Fruit fly (Drosophila melanogaster) whole organism, embryonic: Measurements from ENCODE around the gene CG33282.
A peak's percentile ranks its signal among the peaks of the same experiment; 100 is the strongest.

ENCODE experiments used
- Abd-B ChIP-seq: fragments of 200-800 bp; sonication (Bioruptor generic); optimal IDR thresholded peaks from 2 replicates; lab custom pipeline; 2018; ENCODE audit warnings: missing biosample characterization, mild to moderate bottlenecking, missing genetic modification characterization, moderate library complexity
- Bdp1 ChIP-seq: fragments of 200-800 bp; sonication (Bioruptor generic); optimal IDR thresholded peaks from 3 replicates; lab custom pipeline; 2016; ENCODE audit warnings: missing biosample characterization, missing genetic modification characterization
- CG1024 ChIP-seq: fragments of 200-800 bp; sonication (Bioruptor generic); IDR thresholded peaks from 2 replicates; pipeline ENCODE4 v1.3.6; 2022; ENCODE audit warnings: missing biosample characterization, missing genetic modification characterization
- CG10366 ChIP-seq: fragments of 200-800 bp; sonication (Bioruptor generic); IDR thresholded peaks from 2 replicates; pipeline ENCODE4 v1.3.6; 2022; ENCODE audit warnings: missing biosample characterization, missing genetic modification characterization
- CG11093 ChIP-seq: fragments of 200-800 bp; sonication (Bioruptor generic); IDR thresholded peaks from 3 replicates; pipeline ENCODE4 v1.3.6; 2022; ENCODE audit warnings: missing biosample characterization, missing genetic modification characterization
- CG12071 ChIP-seq: fragments of 200-800 bp; sonication (Bioruptor generic); optimal IDR thresholded peaks from 3 replicates; lab custom pipeline; 2018; ENCODE audit warnings: missing biosample characterization, mild to moderate bottlenecking, missing genetic modification characterization
- CG1602 ChIP-seq: fragments of 200-800 bp; sonication (Bioruptor generic); optimal IDR thresholded peaks from 3 replicates; lab custom pipeline; 2016; ENCODE audit warnings: missing biosample characterization, missing genetic modification characterization
- CG17359 ChIP-seq: fragments of 200-800 bp; sonication (Bioruptor generic); optimal IDR thresholded peaks from 3 replicates; lab custom pipeline; 2018; ENCODE audit warnings: missing biosample characterization, mild to moderate bottlenecking, missing genetic modification characterization, moderate library complexity
- CG17802 ChIP-seq: fragments of 200-800 bp; sonication (Bioruptor generic); optimal IDR thresholded peaks from 2 replicates; lab custom pipeline; 2018; ENCODE audit warnings: missing biosample characterization, mild to moderate bottlenecking, missing genetic modification characterization, moderate library complexity
- CG2120 ChIP-seq: fragments of 200-800 bp; sonication (Bioruptor generic); optimal IDR thresholded peaks from 3 replicates; lab custom pipeline; 2016; ENCODE audit warnings: missing biosample characterization, missing genetic modification characterization
- CG31441 ChIP-seq: fragments of 200-800 bp; sonication (Bioruptor generic); IDR thresholded peaks from 2 replicates; pipeline ENCODE4 v1.3.6; 2022; ENCODE audit warnings: missing biosample characterization, missing genetic modification characterization
- CG34422 ChIP-seq: fragments of 200-800 bp; sonication (Bioruptor generic); IDR thresholded peaks from 3 replicates; pipeline ENCODE4 v1.3.6; 2022; ENCODE audit warnings: missing biosample characterization, missing genetic modification characterization
- CG5245 ChIP-seq: fragments of 200-800 bp; sonication (Bioruptor generic); optimal IDR thresholded peaks from 3 replicates; lab custom pipeline; 2016; ENCODE audit warnings: missing biosample characterization, missing genetic modification characterization
- CG7271 ChIP-seq: fragments of 200-800 bp; sonication (Bioruptor generic); optimal IDR thresholded peaks from 2 replicates; lab custom pipeline; 2018; ENCODE audit warnings: missing biosample characterization, mild to moderate bottlenecking, missing genetic modification characterization, moderate library complexity
- CG8924 ChIP-seq: fragments of 200-800 bp; optimal IDR thresholded peaks from 3 replicates; lab custom pipeline; 2019; ENCODE audit warnings: missing biosample characterization, mild to moderate bottlenecking, missing genetic modification characterization, moderate library complexity
- CG9817 ChIP-seq: fragments of 200-800 bp; sonication (Bioruptor generic); optimal IDR thresholded peaks from 2 replicates; lab custom pipeline; 2018; ENCODE audit warnings: missing biosample characterization, mild to moderate bottlenecking, missing genetic modification characterization, moderate library complexity
- D ChIP-seq, 2 experiments: fragments of 200-800 bp in 1 of 2; fragments of >200 bp in 1 of 2; sonication (Bioruptor generic) in 1 of 2; optimal IDR thresholded peaks; 2 replicates in 1 of 2; 3 replicates in 1 of 2; lab custom pipeline; 2017; ENCODE audit warnings: mild to moderate bottlenecking in 1 of 2, missing biosample characterization in 1 of 2, missing genetic modification characterization in 1 of 2, missing genetic modification reagents in 1 of 2
- Doc2 ChIP-seq: fragments of 200-800 bp; sonication (Bioruptor generic); IDR thresholded peaks from 2 replicates; pipeline ENCODE4 v1.3.6; 2022; ENCODE audit warnings: missing biosample characterization, missing genetic modification characterization
- Drgx ChIP-seq: fragments of 200-800 bp; sonication (Bioruptor generic); IDR thresholded peaks from 2 replicates; pipeline ENCODE4 v1.3.6; 2022; ENCODE audit warnings: missing biosample characterization, missing genetic modification characterization
- Eip74EF ChIP-seq, 2 experiments: fragments of 200-800 bp in 1 of 2; fragments of >200 bp in 1 of 2; sonication (Bioruptor generic) in 1 of 2; optimal IDR thresholded peaks; 2 replicates each; lab custom pipeline; 2017 to 2019; ENCODE audit warnings: missing biosample characterization in 2 of 2, missing genetic modification characterization in 2 of 2, mild to moderate bottlenecking in 1 of 2, moderate library complexity in 1 of 2
- Hmx ChIP-seq: fragments of 200-800 bp; sonication (Bioruptor generic); optimal IDR thresholded peaks from 2 replicates; lab custom pipeline; 2016; ENCODE audit warnings: missing biosample characterization, missing genetic modification characterization
- Oli ChIP-seq: fragments of 200-800 bp; sonication (Bioruptor generic); optimal IDR thresholded peaks from 2 replicates; lab custom pipeline; 2018; ENCODE audit warnings: missing biosample characterization, mild to moderate bottlenecking, missing genetic modification characterization, moderate library complexity
- Pdp1 ChIP-seq, 2 experiments: fragments of 200-800 bp; sonication (Bioruptor generic); optimal IDR thresholded peaks; 3 replicates each; lab custom pipeline; 2016; ENCODE audit warnings: missing biosample characterization in 2 of 2, missing genetic modification characterization in 2 of 2, mild to moderate bottlenecking in 1 of 2, moderate library complexity in 1 of 2
- Spps ChIP-seq: fragments of 200-800 bp; sonication (Bioruptor generic); optimal IDR thresholded peaks from 2 replicates; lab custom pipeline; 2018; ENCODE audit warnings: missing biosample characterization, mild to moderate bottlenecking, missing genetic modification characterization
- Vsx1 ChIP-seq: fragments of 200-800 bp; sonication (Bioruptor generic); optimal IDR thresholded peaks from 2 replicates; lab custom pipeline; 2017; ENCODE audit warnings: missing biosample characterization, mild to moderate bottlenecking, missing genetic modification characterization, missing genetic modification reagents
- bowl ChIP-seq: fragments of 200-800 bp; sonication (Bioruptor generic); IDR thresholded peaks from 2 replicates; pipeline ENCODE4 v1.3.6; 2022; ENCODE audit warnings: missing biosample characterization, missing genetic modification characterization
- caup ChIP-seq: fragments of 200-800 bp; sonication (Bioruptor generic); optimal IDR thresholded peaks from 3 replicates; lab custom pipeline; 2017; ENCODE audit warnings: missing biosample characterization, mild to moderate bottlenecking, missing genetic modification characterization, moderate library complexity; ENCODE audit not compliant: severe bottlenecking
- crp ChIP-seq, 2 experiments: fragments of 200-800 bp; sonication (Bioruptor generic); optimal IDR thresholded peaks; 2 replicates in 1 of 2; 3 replicates in 1 of 2; lab custom pipeline; 2017; ENCODE audit warnings: missing biosample characterization in 2 of 2, missing genetic modification characterization in 2 of 2, mild to moderate bottlenecking in 1 of 2, moderate library complexity in 1 of 2
- dimm ChIP-seq: fragments of 200-800 bp; sonication (Bioruptor generic); IDR thresholded peaks from 2 replicates; pipeline ENCODE4 v1.3.6; 2022; ENCODE audit warnings: missing biosample characterization, missing genetic modification characterization
- dm ChIP-seq: fragments of 200-800 bp; sonication (Bioruptor generic); optimal IDR thresholded peaks from 3 replicates; lab custom pipeline; 2016; ENCODE audit warnings: missing biosample characterization, missing genetic modification characterization
- dmrt11E ChIP-seq: fragments of 200-800 bp; sonication (Bioruptor generic); optimal IDR thresholded peaks from 3 replicates; lab custom pipeline; 2018; ENCODE audit warnings: missing biosample characterization, mild to moderate bottlenecking, missing genetic modification characterization, moderate library complexity
- dpn ChIP-seq, 2 experiments: fragments of 200-800 bp; sonication (Bioruptor generic); optimal IDR thresholded peaks; 3 replicates each; lab custom pipeline; 2016; ENCODE audit warnings: missing biosample characterization in 2 of 2, missing genetic modification characterization in 2 of 2
- emc ChIP-seq: fragments of 200-800 bp; sonication (Bioruptor generic); optimal IDR thresholded peaks from 2 replicates; lab custom pipeline; 2016; ENCODE audit warnings: missing biosample characterization, missing genetic modification characterization
- gfzf ChIP-seq: fragments of 200-800 bp; sonication (Bioruptor generic); optimal IDR thresholded peaks from 2 replicates; lab custom pipeline; 2016; ENCODE audit warnings: missing biosample characterization, mild to moderate bottlenecking, missing genetic modification characterization, moderate library complexity
- inv ChIP-seq: fragments of 200-800 bp; sonication (Bioruptor generic); IDR thresholded peaks from 2 replicates; pipeline ENCODE4 v1.3.6; 2022; ENCODE audit warnings: missing biosample characterization, missing genetic modification characterization; ENCODE audit not compliant: partially characterized antibody
- jumu ChIP-seq: fragments of 200-800 bp; sonication (Bioruptor generic); optimal IDR thresholded peaks from 3 replicates; lab custom pipeline; 2016; ENCODE audit warnings: missing biosample characterization, missing genetic modification characterization
- kah ChIP-seq: fragments of 200-800 bp; sonication (Bioruptor generic); optimal IDR thresholded peaks from 2 replicates; lab custom pipeline; 2018; ENCODE audit warnings: missing biosample characterization, mild to moderate bottlenecking, missing genetic modification characterization
- kni ChIP-seq: fragments of 200-800 bp; sonication (Bioruptor generic); optimal IDR thresholded peaks from 3 replicates; lab custom pipeline; 2017; ENCODE audit warnings: mild to moderate bottlenecking, missing biosample characterization, missing genetic modification reagents, missing genetic modification characterization
- lmd ChIP-seq: fragments of 200-800 bp; sonication (Bioruptor generic); IDR thresholded peaks from 2 replicates; pipeline ENCODE4 v1.3.6; 2022; ENCODE audit warnings: missing biosample characterization, missing genetic modification characterization
- luna ChIP-seq: fragments of 200-800 bp; sonication (Bioruptor generic); optimal IDR thresholded peaks from 2 replicates; lab custom pipeline; 2016; ENCODE audit warnings: missing biosample characterization, missing genetic modification characterization
- maf-S ChIP-seq: fragments of 200-800 bp; sonication (Bioruptor generic); optimal IDR thresholded peaks from 2 replicates; lab custom pipeline; 2016; ENCODE audit warnings: missing biosample characterization, missing genetic modification characterization
- mirr ChIP-seq: fragments of 200-800 bp; sonication (Bioruptor generic); optimal IDR thresholded peaks from 3 replicates; lab custom pipeline; 2018; ENCODE audit warnings: missing biosample characterization, mild to moderate bottlenecking, missing genetic modification characterization
- nom ChIP-seq: fragments of 200-800 bp; sonication (Bioruptor generic); optimal IDR thresholded peaks from 2 replicates; lab custom pipeline; 2017; ENCODE audit warnings: missing biosample characterization, missing genetic modification characterization, mild to moderate bottlenecking, moderate library complexity, missing genetic modification reagents
- org-1 ChIP-seq: fragments of 200-800 bp; sonication (Bioruptor generic); optimal IDR thresholded peaks from 2 replicates; lab custom pipeline; 2017; ENCODE audit warnings: missing biosample characterization, missing genetic modification characterization
- shn ChIP-seq: fragments of 200-800 bp; sonication (Bioruptor generic); optimal IDR thresholded peaks from 3 replicates; lab custom pipeline; 2016; ENCODE audit warnings: missing biosample characterization, missing genetic modification characterization
- tio ChIP-seq: fragments of 200-800 bp; sonication (Bioruptor generic); optimal IDR thresholded peaks from 2 replicates; lab custom pipeline; 2017; ENCODE audit warnings: missing biosample characterization, missing genetic modification characterization, inconsistent platforms
- vnd ChIP-seq: fragments of 200-800 bp; sonication (Bioruptor generic); IDR thresholded peaks from 3 replicates; pipeline ENCODE4 v1.3.6; 2022; ENCODE audit warnings: missing biosample characterization, missing genetic modification characterization; ENCODE audit not compliant: partially characterized antibody

Gene CG33282

DNA sequence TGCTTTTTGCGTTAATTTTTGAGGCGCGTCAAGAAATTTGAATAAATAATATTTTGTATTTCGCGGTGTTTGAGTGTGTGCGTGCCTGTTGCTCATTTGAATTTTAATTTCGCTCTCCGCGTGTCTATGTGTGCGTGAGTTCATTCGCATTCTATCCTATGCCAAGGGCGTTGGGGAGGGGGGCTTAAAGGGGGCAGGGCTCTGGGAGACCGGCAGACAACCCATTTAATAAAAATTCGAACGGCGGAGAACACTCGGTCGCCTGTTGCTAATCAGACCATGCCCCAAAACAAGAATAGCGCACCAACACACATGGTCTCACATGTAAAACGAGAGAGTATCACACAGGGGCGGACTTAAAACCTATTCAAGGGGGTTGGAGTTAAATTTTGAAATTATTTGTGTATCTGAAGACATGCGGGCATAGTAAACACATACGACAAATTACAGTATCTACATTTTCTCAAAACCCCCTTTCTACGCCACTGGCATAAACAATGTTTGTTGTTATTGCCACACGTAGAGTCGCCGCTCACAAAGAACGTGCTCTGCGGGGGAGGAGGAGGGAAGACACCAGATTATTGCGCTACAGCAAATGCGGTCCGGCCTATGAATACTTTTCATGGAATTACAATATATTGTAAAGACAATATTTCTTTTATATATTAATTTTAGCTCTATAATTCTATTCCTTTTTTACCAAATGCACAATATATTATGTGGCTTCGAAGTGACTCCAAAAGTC is 25.8 kb upstream of the CG33282 start (continued):
- TF ChIP-seq Bdp1 (GFP tag; lab: Kevin White, UChicago) (peak; percentile 96), dpn (GFP tag; optimal IDR thresholded peaks at IDR 0.05; lab: Kevin White, UChicago) (peak; percentile 100), tio (GFP tag; lab: Kevin White, UChicago) (peak; percentile 99), CG11093 (peak; percentile 99), CG1024 (GFP tag; lab: Robert Waterston, UW) (peak; percentile 95), CG10366 (GFP tag; lab: Robert Waterston, UW) (peak; percentile 99), CG1602 (GFP tag; lab: Kevin White, UChicago) (peak; percentile 99), vnd (GFP tag; lab: Robert Waterston, UW) (no peak), CG31441 (peak; percentile 99), dimm (GFP tag; lab: Robert Waterston, UW) (peak; percentile 97), emc (peak; percentile 99), shn (GFP tag; lab: Kevin White, UChicago) (peak; percentile 99), crp (GFP tag; optimal IDR thresholded peaks at IDR 0.05; lab: Kevin White, UChicago) (peak; percentile 20 to 79), CG5245 (GFP tag; lab: Kevin White, UChicago) (peak; percentile 99), Eip74EF (GFP tag; optimal IDR thresholded peaks at IDR 0.05; lab: Kevin White, UChicago) (peak in 1 of 2 experiments; percentile 98), CG12071 (GFP tag; lab: Kevin White, UChicago) (peak; percentile 100), Spps (peak; percentile 97), jumu (GFP tag; lab: Kevin White, UChicago) (peak; percentile 100), CG34422 (peak; percentile 100), Vsx1 (peak; percentile 99), Abd-B (GFP tag; lab: Kevin White, UChicago) (peak; percentile 99), CG2120 (GFP tag; lab: Kevin White, UChicago) (peak; percentile 100), nom (GFP tag; lab: Kevin White, UChicago) (peak; percentile 99), mirr (GFP tag; lab: Kevin White, UChicago) (peak; percentile 100), Drgx (peak; percentile 99), kah (GFP tag; lab: Kevin White, UChicago) (peak; percentile 98), org-1 (GFP tag; lab: Kevin White, UChicago) (peak; percentile 100), dm (GFP tag; lab: Kevin White, UChicago) (peak; percentile 100), D (optimal IDR thresholded peaks at IDR 0.05; lab: Kevin White, UChicago) (no peak), D (GFP tag; optimal IDR thresholded peaks at IDR 0.05; lab: Kevin White, UChicago) (peak; percentile 100), CG8924 (tag; lab: Kevin White, UChicago) (peak; percentile 100), lmd (GFP tag; lab: Robert Waterston, UW) (peak; percentile 100), CG7271 (tag; lab: Kevin White, UChicago) (peak; percentile 97), maf-S (GFP tag; lab: Kevin White, UChicago) (peak; percentile 100), CG17359 (tag; lab: Kevin White, UChicago) (peak; percentile 100), Hmx (peak; percentile 98), bowl (GFP tag; lab: Robert Waterston, UW) (peak; percentile 97), caup (GFP tag; lab: Kevin White, UChicago) (peak; percentile 100), dmrt11E (tag; lab: Kevin White, UChicago) (peak; percentile 99), Doc2 (GFP tag; lab: Robert Waterston, UW) (peak; percentile 97), kni (GFP tag; lab: Kevin White, UChicago) (peak; percentile 99), Oli (tag; lab: Kevin White, UChicago) (peak; percentile 99), CG9817 (tag; lab: Kevin White, UChicago) (peak; percentile 100), Pdp1 (GFP tag; optimal IDR thresholded peaks at IDR 0.05; lab: Kevin White, UChicago) (peak; percentile 99 to 100), inv (GFP tag; lab: Robert Waterston, UW) (no peak), CG17802 (tag; lab: Kevin White, UChicago) (peak; percentile 93), gfzf (peak; percentile 45), luna (GFP tag; lab: Kevin White, UChicago) (peak; percentile 99)
